Fruit fly (Drosophila melanogaster): ENCODE measurements around the gene Kap-alpha3.

The Kap-alpha3 gene

DNA sequence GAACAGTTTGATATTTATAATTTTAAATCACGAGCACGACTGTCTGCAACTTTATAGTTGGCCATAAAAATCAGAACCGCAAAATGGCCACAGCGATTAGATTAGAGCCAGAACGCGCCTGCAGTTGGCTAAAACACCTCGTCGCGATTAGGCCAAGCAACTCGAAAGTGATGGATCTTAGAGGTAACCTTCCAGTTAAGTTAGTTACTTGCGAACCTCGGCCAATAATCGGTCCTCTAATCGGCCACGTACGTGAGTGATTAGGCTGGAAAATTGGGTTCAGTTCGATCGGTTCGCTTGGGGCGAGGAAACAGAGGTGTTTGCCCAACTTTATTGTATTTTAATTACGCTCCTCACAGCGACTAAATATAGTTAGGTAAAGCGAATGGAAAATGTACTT, 42.7 kb upstream of the Kap-alpha3 start:
- TF ChIP-seq eg (GFP tag; IDR thresholded peaks at IDR 0.05) (no peak), cyc (GFP tag; optimal IDR thresholded peaks at IDR 0.05) (no peak), Blimp-1 (GFP tag; optimal IDR thresholded peaks at IDR 0.05) (no peak), CG6276 (GFP tag; optimal IDR thresholded peaks at IDR 0.05) (no peak)

dm6 chr3R:9618331-9618730, 40.8 kb upstream of the Kap-alpha3 start:
- TF ChIP-seq spab (GFP tag; optimal IDR thresholded peaks at IDR 0.05) (peak; percentile 21), CG34406 (GFP tag; optimal IDR thresholded peaks at IDR 0.05) (peak; percentile 41), Sox14 (GFP tag; optimal IDR thresholded peaks at IDR 0.05) (peak; percentile 63), Met (GFP tag; optimal IDR thresholded peaks at IDR 0.05) (peak; percentile 37), CG10669 (GFP tag; optimal IDR thresholded peaks at IDR 0.05) (peak; percentile 50), CG6163 (GFP tag; IDR thresholded peaks at IDR 0.05) (peak; percentile 93), CG4318 (GFP tag; optimal IDR thresholded peaks at IDR 0.05) (no peak), Gug (GFP tag; IDR thresholded peaks at IDR 0.05) (peak; percentile 89), CG6808 (GFP tag; optimal IDR thresholded peaks at IDR 0.05) (peak; percentile 53), CG9139 (GFP tag; optimal IDR thresholded peaks at IDR 0.05) (peak; percentile 1), fd59A (GFP tag; optimal IDR thresholded peaks at IDR 0.05) (peak; percentile 18), topi (GFP tag; optimal IDR thresholded peaks at IDR 0.05) (peak; percentile 46), vri (GFP tag; optimal IDR thresholded peaks at IDR 0.05) (no peak), Eip93F (GFP tag; optimal IDR thresholded peaks at IDR 0.05) (no peak), ss (GFP tag; optimal IDR thresholded peaks at IDR 0.05) (no peak), CG7368 (GFP tag; optimal IDR thresholded peaks at IDR 0.05) (peak; percentile 43), dac (GFP tag; optimal IDR thresholded peaks at IDR 0.05) (peak; percentile 67), OdsH (GFP tag; optimal IDR thresholded peaks at IDR 0.05) (peak; percentile 75), Sox102F (GFP tag; optimal IDR thresholded peaks at IDR 0.05) (peak; percentile 9), Eip75B (GFP tag; optimal IDR thresholded peaks at IDR 0.05) (peak; percentile 38), svp (GFP tag) (peak; percentile 54), Ets21C (GFP tag; optimal IDR thresholded peaks at IDR 0.05) (no peak), Smox (GFP tag; optimal IDR thresholded peaks at IDR 0.05) (no peak), Sox15 (GFP tag; optimal IDR thresholded peaks at IDR 0.05) (peak; percentile 13), pdm3 (GFP tag; optimal IDR thresholded peaks at IDR 0.05) (peak; percentile 66), salr (GFP tag; optimal IDR thresholded peaks at IDR 0.05) (peak in 1 of 2 experiments; percentile 49), CG6276 (GFP tag; optimal IDR thresholded peaks at IDR 0.05) (peak; percentile 80), dsx (GFP tag; optimal IDR thresholded peaks at IDR 0.05; ENCODE audit: poor library complexity, severe bottlenecking) (peak; percentile 29), CG11902 (GFP tag; optimal IDR thresholded peaks at IDR 0.05) (peak; percentile 62), Hr39 (GFP tag; optimal IDR thresholded peaks at IDR 0.05) (peak; percentile 53), CG11294 (GFP tag; IDR thresholded peaks at IDR 0.05) (peak; percentile 90), CG1621 (tag; optimal IDR thresholded peaks at IDR 0.05) (no peak), cyc (GFP tag; optimal IDR thresholded peaks at IDR 0.05) (peak; percentile 66), Hr4 (GFP tag; optimal IDR thresholded peaks at IDR 0.05) (peak; percentile 78), eg (GFP tag; IDR thresholded peaks at IDR 0.05) (peak; percentile 96), lz (GFP tag; optimal IDR thresholded peaks at IDR 0.05) (peak; percentile 45), Ets96B (tag; optimal IDR thresholded peaks at IDR 0.05) (peak; percentile 25), Lpt (GFP tag; optimal IDR thresholded peaks at IDR 0.05) (peak; percentile 76), CG10631 (GFP tag; optimal IDR thresholded peaks at IDR 0.05) (peak; percentile 61), CG3919 (GFP tag; optimal IDR thresholded peaks at IDR 0.05) (peak; percentile 84), achi (GFP tag; optimal IDR thresholded peaks at IDR 0.05) (peak; percentile 55), CG6854 (GFP tag; optimal IDR thresholded peaks at IDR 0.05) (no peak), CG6792 (GFP tag; optimal IDR thresholded peaks at IDR 0.05) (peak; percentile 41), CG15336 (GFP tag; IDR thresholded peaks at IDR 0.05) (peak; percentile 90), CG32006 (GFP tag; optimal IDR thresholded peaks at IDR 0.05) (peak; percentile 85), acj6 (GFP tag; optimal IDR thresholded peaks at IDR 0.05) (peak; percentile 62), Hr38 (GFP tag; optimal IDR thresholded peaks at IDR 0.05) (no peak), net (GFP tag; optimal IDR thresholded peaks at IDR 0.05) (peak; percentile 72), CG16779 (tag; optimal IDR thresholded peaks at IDR 0.05) (peak; percentile 34)
